Worm (Caenorhabditis elegans) whole organism, L1 larva: Measurements from ENCODE around the gene atgl-1.

Experiments used
- C34B4.2 ChIP-seq: sonication (generic microtip); optimal IDR thresholded peaks from 2 replicates; lab custom pipeline; 2017; ENCODE audit warnings: mild to moderate bottlenecking, missing genetic modification characterization, missing compliant biosample characterization
- F16B12.6 ChIP-seq: fragments of 150-350 bp; optimal IDR thresholded peaks from 2 replicates; lab custom pipeline; 2014; ENCODE audit warnings: missing biosample characterization, missing genetic modification characterization
- Y116A8C.19 ChIP-seq: sonication (generic microtip); optimal IDR thresholded peaks from 2 replicates; lab custom pipeline; 2016; ENCODE audit warnings: missing compliant biosample characterization, missing genetic modification characterization, borderline replicate concordance
- aly-2 ChIP-seq: fragments of 150-350 bp; optimal IDR thresholded peaks from 2 replicates; lab custom pipeline; 2014; ENCODE audit warnings: missing biosample characterization, missing genetic modification characterization
- ceh-63 ChIP-seq: fragments of 200-800 bp; sonication (Bioruptor generic); optimal IDR thresholded peaks from 2 replicates; lab custom pipeline; 2018; ENCODE audit warnings: mild to moderate bottlenecking, missing genetic modification characterization, missing compliant biosample characterization
- ceh-8 ChIP-seq: fragments of 200-800 bp; sonication (Bioruptor generic); optimal IDR thresholded peaks from 2 replicates; lab custom pipeline; 2018; ENCODE audit warnings: mild to moderate bottlenecking, missing genetic modification characterization, moderate library complexity, missing compliant biosample characterization
- ceh-88 ChIP-seq: fragments of 200-800 bp; sonication (Bioruptor generic); IDR thresholded peaks from 2 replicates; pipeline ENCODE4 v1.3.6; 2022; ENCODE audit warnings: missing genetic modification characterization, missing compliant biosample characterization
- ceh-90 ChIP-seq: sonication (generic microtip); optimal IDR thresholded peaks from 2 replicates; lab custom pipeline; 2016; ENCODE audit warnings: missing genetic modification characterization, missing compliant biosample characterization
- ces-1 ChIP-seq: fragments of 150-350 bp; optimal IDR thresholded peaks from 2 replicates; lab custom pipeline; 2014; ENCODE audit warnings: missing biosample characterization, missing genetic modification reagents, missing genetic modification characterization
- dsc-1 ChIP-seq: sonication (generic microtip); optimal IDR thresholded peaks from 2 replicates; lab custom pipeline; 2016; ENCODE audit warnings: mild to moderate bottlenecking, missing genetic modification characterization, missing compliant biosample characterization
- egl-13 ChIP-seq: sonication (generic microtip); optimal IDR thresholded peaks from 2 replicates; lab custom pipeline; 2016; ENCODE audit warnings: missing genotype, missing genetic modification reagents, missing genetic modification characterization, missing compliant biosample characterization
- elt-2 ChIP-seq: sonication (generic microtip); optimal IDR thresholded peaks from 2 replicates; lab custom pipeline; 2016; ENCODE audit warnings: missing genetic modification characterization, mild to moderate bottlenecking, inconsistent platforms, missing compliant biosample characterization, missing genetic modification reagents
- fkh-10 ChIP-seq: sonication (generic microtip); optimal IDR thresholded peaks from 2 replicates; lab custom pipeline; 2017; ENCODE audit warnings: missing biosample characterization, missing genetic modification reagents, missing genetic modification characterization
- fkh-4 ChIP-seq: sonication (generic microtip); optimal IDR thresholded peaks from 2 replicates; lab custom pipeline; 2016; ENCODE audit warnings: missing compliant biosample characterization, missing genetic modification characterization, borderline replicate concordance
- grh-1 ChIP-seq: fragments of 200-800 bp; sonication (Bioruptor generic); IDR thresholded peaks from 2 replicates; pipeline ENCODE4 v1.3.6; 2022; ENCODE audit warnings: missing genetic modification reagents, missing genetic modification characterization, missing compliant biosample characterization
- hlh-4 ChIP-seq: sonication (generic microtip); optimal IDR thresholded peaks from 2 replicates; lab custom pipeline; 2016; ENCODE audit warnings: mild to moderate bottlenecking, missing genetic modification characterization, missing compliant biosample characterization
- hpl-2 ChIP-seq: fragments of 150-350 bp; optimal IDR thresholded peaks from 2 replicates; lab custom pipeline; 2014; ENCODE audit warnings: missing biosample characterization, missing genetic modification reagents, missing genetic modification characterization
- isw-1 ChIP-seq: fragments of 200-800 bp; sonication (Bioruptor generic); IDR thresholded peaks from 2 replicates; pipeline ENCODE4 v1.3.6; 2022; ENCODE audit warnings: missing genetic modification characterization, missing compliant biosample characterization
- lin-14 ChIP-seq: fragments of 200-800 bp; sonication (Bioruptor generic); optimal IDR thresholded peaks from 2 replicates; lab custom pipeline; 2018; ENCODE audit warnings: mild to moderate bottlenecking, missing genetic modification characterization, moderate library complexity, missing compliant biosample characterization
- lsy-2 ChIP-seq, 2 experiments: fragments of 150-350 bp; optimal IDR thresholded peaks; 2 replicates each; lab custom pipeline; 2014; ENCODE audit warnings: missing biosample characterization in 2 of 2, missing genetic modification characterization in 2 of 2
- mab-9 ChIP-seq: fragments of 200-800 bp; sonication (Bioruptor generic); IDR thresholded peaks from 2 replicates; pipeline ENCODE4 v1.3.6; 2022; ENCODE audit warnings: missing genetic modification reagents, missing genetic modification characterization, missing compliant biosample characterization
- mdl-1 ChIP-seq, 2 experiments: fragments of 150-350 bp; optimal IDR thresholded peaks; 2 replicates each; lab custom pipeline; 2014 to 2017; ENCODE audit warnings: missing biosample characterization in 2 of 2, missing genetic modification characterization in 2 of 2, inconsistent platforms in 1 of 2
- mef-2 ChIP-seq: fragments of 150-350 bp; optimal IDR thresholded peaks from 2 replicates; lab custom pipeline; 2014; ENCODE audit warnings: missing biosample characterization, missing genetic modification characterization
- mep-1 ChIP-seq: fragments of 150-350 bp; optimal IDR thresholded peaks from 2 replicates; lab custom pipeline; 2014; ENCODE audit warnings: missing biosample characterization, missing genetic modification characterization
- nhr-11 ChIP-seq: fragments of 150-350 bp; optimal IDR thresholded peaks from 2 replicates; lab custom pipeline; 2014; ENCODE audit warnings: missing biosample characterization, missing genetic modification characterization
- nhr-19 ChIP-seq: fragments of 200-800 bp; sonication (Bioruptor generic); conservative IDR thresholded peaks from 2 replicates; pipeline ENCODE4 v1.3.6; 2022; ENCODE audit warnings: missing genetic modification characterization, missing compliant biosample characterization
- nhr-20 ChIP-seq: sonication (generic microtip); optimal IDR thresholded peaks from 2 replicates; lab custom pipeline; 2016; ENCODE audit warnings: mild to moderate bottlenecking, missing genetic modification characterization, missing compliant biosample characterization
- nhr-28 ChIP-seq: fragments of 150-350 bp; optimal IDR thresholded peaks from 2 replicates; lab custom pipeline; 2014; ENCODE audit warnings: missing biosample characterization, missing genetic modification characterization
- nhr-76 ChIP-seq: sonication (generic microtip); optimal IDR thresholded peaks from 2 replicates; lab custom pipeline; 2017; ENCODE audit warnings: missing biosample characterization, missing genetic modification characterization
- nhr-77 ChIP-seq: fragments of 150-350 bp; optimal IDR thresholded peaks from 2 replicates; lab custom pipeline; 2014; ENCODE audit warnings: missing biosample characterization, missing genetic modification characterization
- nhr-84 ChIP-seq: sonication (generic microtip); optimal IDR thresholded peaks from 2 replicates; lab custom pipeline; 2017; ENCODE audit warnings: missing biosample characterization, missing genetic modification characterization
- nhr-90 ChIP-seq: sonication (generic microtip); optimal IDR thresholded peaks from 2 replicates; lab custom pipeline; 2016; ENCODE audit warnings: mild to moderate bottlenecking, missing genetic modification characterization, missing compliant biosample characterization; ENCODE audit not compliant: poor library complexity
- pqm-1 ChIP-seq: sonication (generic microtip); optimal IDR thresholded peaks from 3 replicates; lab custom pipeline; 2017; ENCODE audit warnings: missing biosample characterization, missing genetic modification characterization
- rnt-1 ChIP-seq: sonication (generic microtip); optimal IDR thresholded peaks from 2 replicates; lab custom pipeline; 2016; ENCODE audit warnings: mild to moderate bottlenecking, missing genetic modification characterization, moderate library complexity, missing compliant biosample characterization
- skn-1 ChIP-seq: fragments of 150-350 bp; optimal IDR thresholded peaks from 2 replicates; lab custom pipeline; 2014; ENCODE audit warnings: missing biosample characterization, missing genetic modification characterization
- snpc-4 ChIP-seq: fragments of 150-350 bp; optimal IDR thresholded peaks from 2 replicates; lab custom pipeline; 2014; ENCODE audit warnings: missing biosample characterization, missing genetic modification characterization
- snu-23 ChIP-seq: sonication (generic microtip); optimal IDR thresholded peaks from 2 replicates; lab custom pipeline; 2016; ENCODE audit warnings: missing genetic modification characterization, missing compliant biosample characterization
- sox-4 ChIP-seq: sonication (generic microtip); optimal IDR thresholded peaks from 2 replicates; lab custom pipeline; 2016; ENCODE audit warnings: missing genetic modification characterization, missing compliant biosample characterization
- swsn-7 ChIP-seq: sonication (generic microtip); optimal IDR thresholded peaks from 2 replicates; lab custom pipeline; 2016; ENCODE audit warnings: missing genetic modification characterization, missing compliant biosample characterization
- tbx-2 ChIP-seq: sonication (generic microtip); optimal IDR thresholded peaks from 2 replicates; lab custom pipeline; 2016; ENCODE audit warnings: missing genetic modification characterization, missing compliant biosample characterization
- unc-30 ChIP-seq: sonication (generic microtip); optimal IDR thresholded peaks from 2 replicates; lab custom pipeline; 2017; ENCODE audit warnings: missing biosample characterization, missing genetic modification characterization
- unc-62 ChIP-seq: fragments of 150-350 bp; optimal IDR thresholded peaks from 2 replicates; lab custom pipeline; 2014; ENCODE audit warnings: missing biosample characterization, missing genetic modification reagents, missing genetic modification characterization
- unc-86 ChIP-seq: sonication (generic microtip); optimal IDR thresholded peaks from 2 replicates; lab custom pipeline; 2016; ENCODE audit warnings: missing genetic modification characterization, missing compliant biosample characterization
- unc-98 ChIP-seq: fragments of 200-800 bp; sonication (Bioruptor generic); IDR thresholded peaks from 2 replicates; pipeline ENCODE4 v1.3.6; 2022; ENCODE audit warnings: missing genetic modification characterization, missing compliant biosample characterization
- zag-1 ChIP-seq: fragments of 150-350 bp; optimal IDR thresholded peaks from 2 replicates; lab custom pipeline; 2014; ENCODE audit warnings: missing biosample characterization, missing genetic modification characterization
- zip-4 ChIP-seq: fragments of 200-800 bp; sonication (Bioruptor generic); optimal IDR thresholded peaks from 2 replicates; lab custom pipeline; 2018; ENCODE audit warnings: mild to moderate bottlenecking, missing genetic modification characterization, moderate library complexity, missing compliant biosample characterization
- ztf-11 ChIP-seq, 2 experiments: sonication (generic microtip); optimal IDR thresholded peaks; 2 replicates each; lab custom pipeline; 2016 to 2017; ENCODE audit warnings: missing genetic modification characterization in 2 of 2, missing biosample characterization in 1 of 2, missing compliant biosample characterization in 1 of 2
- ztf-4 ChIP-seq: fragments of 150-350 bp; optimal IDR thresholded peaks from 2 replicates; lab custom pipeline; 2014; ENCODE audit warnings: missing biosample characterization, missing genetic modification characterization

The atgl-1 gene

DNA sequence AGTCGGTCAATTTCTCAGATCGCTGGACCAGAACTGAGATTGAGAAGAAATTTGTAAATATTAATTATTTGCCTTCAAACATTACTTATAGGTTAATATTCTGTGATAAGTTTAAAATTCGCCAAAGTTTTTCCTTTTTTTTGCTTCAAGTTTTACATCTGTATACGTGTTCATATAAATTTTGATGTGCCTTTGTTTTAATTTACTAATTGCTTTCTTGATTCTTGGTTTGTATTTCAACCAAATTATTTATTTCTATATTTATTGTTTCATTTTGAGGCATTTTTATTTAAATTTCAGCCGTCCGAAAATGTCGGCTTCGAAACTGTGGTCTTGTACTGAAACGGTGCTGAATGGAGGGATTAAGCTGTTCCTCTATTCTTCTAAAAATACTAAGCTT lies 17.0 kb upstream of the atgl-1 start, which contains the start of gene C05D11.1:
TSS of gene C05D11.1 (plus strand) at position 301 of the 400 bp plus-strand sequence.
- no peak for TF ChIP-seq dsc-1 (tag; lab: Kevin White, UChicago)
- TF ChIP-seq ceh-8, result no peak
- TF ChIP-seq snu-23, result no peak
- no peak for TF ChIP-seq unc-62
- TF ChIP-seq ztf-11 (tag; optimal IDR thresholded peaks at IDR 0.05; lab: Kevin White, UChicago), result no peak
- no peak for TF ChIP-seq zag-1 (tag; lab: Kevin White, UChicago)
- TF ChIP-seq, all 84 proteins: peak for 0

DNA sequence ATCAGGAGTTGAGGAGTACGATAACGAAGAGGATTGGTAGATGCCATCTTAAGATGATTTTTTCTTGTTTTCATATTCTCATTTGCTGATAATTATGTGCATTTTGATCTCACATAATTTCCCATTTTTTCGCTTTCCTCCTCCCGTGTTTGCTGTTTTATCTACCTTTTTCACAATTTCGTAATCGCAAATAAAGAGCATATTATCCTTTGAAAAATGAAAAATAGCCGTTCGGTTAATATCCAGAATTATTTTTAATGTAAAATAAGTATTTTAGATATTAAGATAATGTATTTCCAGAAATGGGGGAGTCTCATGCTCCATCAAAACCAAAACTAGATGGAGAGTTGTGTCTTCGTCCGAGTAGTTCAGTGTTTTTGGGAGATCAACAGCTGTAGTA lies 13.7 kb upstream of the atgl-1 start, which contains the start of gene vps-16:
TSS of gene vps-16 (plus strand) at position 301 of the 400 bp plus-strand sequence.
- TF ChIP-seq F16B12.6 (tag; lab: Kevin White, UChicago) (no peak), fkh-4 (tag; lab: Kevin White, UChicago) (no peak), ztf-11 (tag; optimal IDR thresholded peaks at IDR 0.05; lab: Kevin White, UChicago) (no peak), C34B4.2 (tag; lab: Kevin White, UChicago) (no peak), nhr-19 (no peak), ces-1 (GFP tag; lab: Kevin White, UChicago) (no peak), skn-1 (tag; lab: Kevin White, UChicago) (no peak), aly-2 (no peak), isw-1 (GFP tag; lab: Robert Waterston, UW) (no peak), ztf-4 (tag; lab: Kevin White, UChicago) (no peak)

DNA sequence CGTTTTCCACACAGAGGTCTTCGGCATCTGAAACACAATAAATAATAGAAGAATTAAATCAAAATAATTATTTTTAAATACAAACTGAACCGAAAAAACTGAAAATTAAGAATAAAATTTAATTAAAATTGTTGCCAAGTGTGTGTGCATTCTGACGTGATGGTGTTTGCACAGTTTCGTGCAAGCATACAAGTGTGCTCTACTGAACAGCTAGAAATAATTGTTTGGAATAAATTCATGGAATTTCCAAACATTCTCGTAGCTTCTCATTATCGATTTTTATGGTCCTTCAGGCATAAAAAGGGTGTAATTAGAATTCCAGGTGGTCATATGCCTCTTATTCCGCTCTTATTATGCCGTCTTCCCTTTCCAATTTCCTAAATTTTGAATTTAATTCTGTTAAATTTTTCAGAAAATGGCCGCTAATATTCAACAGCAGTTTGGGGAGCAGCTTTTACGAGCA lies 12.5 kb upstream of the atgl-1 start, which contains the start of the genes mrps-17 and txdc-9:
TSS of gene mrps-17 (minus strand) at position 33 of the 463 bp plus-strand sequence.
TSS of gene txdc-9 (plus strand) at position 413 of the 463 bp plus-strand sequence.
- TF ChIP-seq ztf-11 (tag; optimal IDR thresholded peaks at IDR 0.05; lab: Kevin White, UChicago), result peak in 1 of 2 experiments; percentile 46
- no peak for TF ChIP-seq nhr-76 (tag; lab: Kevin White, UChicago)
- no peak for TF ChIP-seq mef-2 (tag; lab: Kevin White, UChicago)
- TF ChIP-seq mep-1 (tag; lab: Kevin White, UChicago), result peak; percentile 97
- no peak for TF ChIP-seq hpl-2 (GFP tag; lab: Kevin White, UChicago)
- peak; percentile 54 for TF ChIP-seq isw-1 (GFP tag; lab: Robert Waterston, UW)
- TF ChIP-seq tbx-2 (tag; lab: Kevin White, UChicago), result peak; percentile 70
- peak; percentile 62 for TF ChIP-seq fkh-10 (GFP tag; lab: Kevin White, UChicago)
- peak; percentile 78 for TF ChIP-seq unc-86 (tag; lab: Kevin White, UChicago)
- TF ChIP-seq snpc-4 (tag; lab: Kevin White, UChicago), result no peak
- TF ChIP-seq Y116A8C.19 (tag; lab: Kevin White, UChicago), result no peak
- no peak for TF ChIP-seq nhr-11
- peak; percentile 2 for TF ChIP-seq elt-2
- TF ChIP-seq nhr-28, result no peak
- TF ChIP-seq nhr-77 (tag; lab: Kevin White, UChicago), result peak; percentile 30
- TF ChIP-seq fkh-4 (tag; lab: Kevin White, UChicago), result no peak
- TF ChIP-seq C34B4.2 (tag; lab: Kevin White, UChicago), result no peak
- TF ChIP-seq dsc-1 (tag; lab: Kevin White, UChicago), result no peak
- peak; percentile 87 to 93 for TF ChIP-seq lsy-2 (tag; optimal IDR thresholded peaks at IDR 0.05; lab: Kevin White, UChicago)
- peak; percentile 78 for TF ChIP-seq nhr-20 (tag; lab: Kevin White, UChicago)
- TF ChIP-seq pqm-1 (tag; lab: Kevin White, UChicago), result no peak
- TF ChIP-seq ceh-8, result peak; percentile 57
- TF ChIP-seq unc-98, result no peak
- peak; percentile 64 for TF ChIP-seq egl-13 (tag; lab: Kevin White, UChicago)
- no peak for TF ChIP-seq unc-62
- TF ChIP-seq ztf-4 (tag; lab: Kevin White, UChicago), result peak; percentile 49
- peak; percentile 84 for TF ChIP-seq lin-14
- no peak for TF ChIP-seq mab-9 (GFP tag; lab: Robert Waterston, UW)
- no peak; the same call in 1 of the 2 replicates for TF ChIP-seq ceh-88 (GFP tag; lab: Robert Waterston, UW)
- TF ChIP-seq rnt-1, result peak; percentile 78
- peak; percentile 61 for TF ChIP-seq nhr-90 (tag; lab: Kevin White, UChicago)
- TF ChIP-seq hlh-4, result no peak
- TF ChIP-seq zip-4 (GFP tag; lab: Kevin White, UChicago), result no peak
- TF ChIP-seq unc-30 (tag; lab: Kevin White, UChicago), result no peak
- no peak for TF ChIP-seq sox-4 (tag; lab: Kevin White, UChicago)
- no peak for TF ChIP-seq zag-1 (tag; lab: Kevin White, UChicago)
- TF ChIP-seq swsn-7, result peak; percentile 77
- TF ChIP-seq nhr-84 (tag; lab: Kevin White, UChicago), result no peak
- no peak for TF ChIP-seq ceh-63 (GFP tag; lab: Kevin White, UChicago)
- TF ChIP-seq grh-1 (GFP tag; lab: Robert Waterston, UW), result no peak
- no peak for TF ChIP-seq mdl-1 (tag; optimal IDR thresholded peaks at IDR 0.05; lab: Kevin White, UChicago)
- no peak for TF ChIP-seq ceh-90
